Worm (Caenorhabditis elegans) whole organism, L2 larva: Measurements from ENCODE around the gene C10B5.1.
A peak's percentile ranks its signal among the peaks of the same experiment; 100 is the strongest.

ENCODE experiments used
- F13H6.1 ChIP-seq: sonication (generic microtip); optimal IDR thresholded peaks from 2 replicates; lab custom pipeline; 2016; ENCODE audit warnings: missing genetic modification characterization, missing compliant biosample characterization
- Y55F3AM.14 ChIP-seq: fragments of 200-800 bp; sonication (Bioruptor generic); optimal IDR thresholded peaks from 2 replicates; lab custom pipeline; 2018; ENCODE audit warnings: mild to moderate bottlenecking, missing genetic modification characterization, missing compliant biosample characterization
- alr-1 ChIP-seq: fragments of 150-350 bp; optimal IDR thresholded peaks from 2 replicates; lab custom pipeline; 2014; ENCODE audit warnings: missing biosample characterization, missing genetic modification characterization
- aly-2 ChIP-seq: fragments of 150-350 bp; optimal IDR thresholded peaks from 2 replicates; lab custom pipeline; 2014; ENCODE audit warnings: missing biosample characterization, missing genetic modification characterization
- ceh-16 ChIP-seq: fragments of 150-350 bp; optimal IDR thresholded peaks from 2 replicates; lab custom pipeline; 2014; ENCODE audit warnings: missing biosample characterization, missing genetic modification characterization
- crh-2 ChIP-seq: sonication (generic microtip); optimal IDR thresholded peaks from 2 replicates; lab custom pipeline; 2017; ENCODE audit warnings: missing biosample characterization, missing genetic modification characterization
- egl-27 ChIP-seq: sonication (generic microtip); optimal IDR thresholded peaks from 3 replicates; lab custom pipeline; 2017; ENCODE audit warnings: missing biosample characterization, missing genetic modification reagents, missing genetic modification characterization
- elt-1 ChIP-seq: fragments of 150-350 bp; optimal IDR thresholded peaks from 2 replicates; lab custom pipeline; 2014; ENCODE audit warnings: missing biosample characterization, missing genetic modification characterization
- elt-3 ChIP-seq: sonication (generic microtip); optimal IDR thresholded peaks from 2 replicates; lab custom pipeline; 2017; ENCODE audit warnings: missing biosample characterization, missing genetic modification characterization
- lin-11 ChIP-seq: fragments of 150-350 bp; sonication (generic microtip); optimal IDR thresholded peaks from 2 replicates; lab custom pipeline; 2014; ENCODE audit warnings: missing biosample characterization, missing genetic modification characterization, inconsistent platforms, mixed read lengths
- lin-39 ChIP-seq: fragments of 150-350 bp; optimal IDR thresholded peaks from 2 replicates; lab custom pipeline; 2014; ENCODE audit warnings: missing biosample characterization, missing genetic modification reagents, missing genetic modification characterization
- lsy-2 ChIP-seq, 2 experiments: fragments of 150-350 bp in 1 of 2; sonication (generic microtip) in 1 of 2; optimal IDR thresholded peaks; 2 replicates each; lab custom pipeline; 2014 to 2017; ENCODE audit warnings: missing biosample characterization in 2 of 2, missing genetic modification characterization in 2 of 2
- mdl-1 ChIP-seq, 2 experiments: fragments of 150-350 bp in 1 of 2; sonication (generic microtip) in 1 of 2; optimal IDR thresholded peaks; 2 replicates each; lab custom pipeline; 2017; ENCODE audit warnings: missing biosample characterization in 2 of 2, missing genetic modification characterization in 2 of 2
- nhr-10 ChIP-seq: sonication (generic microtip); optimal IDR thresholded peaks from 2 replicates; lab custom pipeline; 2017; ENCODE audit warnings: missing biosample characterization, missing genetic modification characterization
- nhr-129 ChIP-seq: fragments of 150-350 bp; optimal IDR thresholded peaks from 2 replicates; lab custom pipeline; 2014; ENCODE audit warnings: missing biosample characterization, missing genetic modification characterization
- nhr-23 ChIP-seq: fragments of 150-350 bp; optimal IDR thresholded peaks from 2 replicates; lab custom pipeline; 2014; ENCODE audit warnings: missing biosample characterization, missing genetic modification reagents, missing genetic modification characterization
- nhr-25 ChIP-seq: fragments of 150-350 bp; sonication (generic microtip); optimal IDR thresholded peaks from 3 replicates; lab custom pipeline; 2014; ENCODE audit warnings: missing biosample characterization, missing genetic modification characterization
- nhr-6 ChIP-seq: fragments of 150-350 bp; optimal IDR thresholded peaks from 2 replicates; lab custom pipeline; 2014; ENCODE audit warnings: missing biosample characterization, missing genetic modification characterization
- sem-4 ChIP-seq: fragments of 150-350 bp; optimal IDR thresholded peaks from 2 replicates; lab custom pipeline; 2014; ENCODE audit warnings: missing biosample characterization, missing genetic modification reagents, missing genetic modification characterization
- sma-3 ChIP-seq: sonication (generic microtip); optimal IDR thresholded peaks from 2 replicates; lab custom pipeline; 2016; ENCODE audit warnings: missing genetic modification reagents, missing genetic modification characterization, missing compliant biosample characterization
- sma-9 ChIP-seq, 2 experiments: fragments of 150-350 bp in 1 of 2; sonication (generic microtip) in 1 of 2; optimal IDR thresholded peaks; 2 replicates each; lab custom pipeline; 2014 to 2016; ENCODE audit warnings: missing genetic modification characterization in 2 of 2, mild to moderate bottlenecking in 1 of 2, missing biosample characterization in 1 of 2, missing compliant biosample characterization in 1 of 2, missing genetic modification reagents in 1 of 2, moderate library complexity in 1 of 2
- unc-62 ChIP-seq: fragments of 150-350 bp; optimal IDR thresholded peaks from 2 replicates; lab custom pipeline; 2014; ENCODE audit warnings: missing biosample characterization, missing genetic modification reagents, missing genetic modification characterization
- zag-1 ChIP-seq: fragments of 150-350 bp; optimal IDR thresholded peaks from 2 replicates; lab custom pipeline; 2014; ENCODE audit warnings: missing biosample characterization, missing genetic modification characterization
- ztf-1 ChIP-seq: fragments of 200-800 bp; sonication (Bioruptor generic); conservative IDR thresholded peaks from 2 replicates; pipeline ENCODE4 v1.3.6; 2022; ENCODE audit warnings: missing genetic modification characterization, missing compliant biosample characterization
- ztf-4 ChIP-seq: fragments of 150-350 bp; optimal IDR thresholded peaks from 2 replicates; lab custom pipeline; 2014; ENCODE audit warnings: missing biosample characterization, missing genetic modification characterization

Gene C10B5.1

DNA sequence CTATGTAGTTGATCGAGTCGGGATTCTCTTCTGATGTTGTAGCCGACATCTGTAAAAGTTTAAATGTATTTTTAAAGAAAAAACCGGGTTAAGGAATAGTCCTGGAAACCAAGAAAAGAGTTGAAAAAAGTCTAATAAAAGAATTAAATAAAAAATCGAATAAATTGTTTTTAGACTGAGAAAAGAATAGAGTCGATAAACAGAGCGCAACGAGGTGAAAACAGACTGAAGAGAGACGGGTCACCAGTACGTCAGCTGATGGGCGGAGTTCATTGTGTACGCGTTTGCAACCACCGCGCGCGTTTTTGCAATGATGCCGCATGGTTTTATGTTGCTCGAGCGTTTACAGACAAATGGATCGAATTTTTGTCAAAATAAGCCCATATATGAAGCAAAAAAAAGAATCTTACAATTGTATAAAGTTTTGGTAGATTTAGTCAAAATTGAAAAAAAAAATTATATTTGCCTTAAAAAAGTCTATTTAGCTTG lies 50.3 kb downstream of the C10B5.1 start, which contains the start of gene atg-18 (continued):
- TF ChIP-seq sma-9 (GFP tag; optimal IDR thresholded peaks at IDR 0.05; lab: Kevin White, UChicago) (peak; percentile 56), sma-9 (tag; optimal IDR thresholded peaks at IDR 0.05; lab: Kevin White, UChicago) (no peak), mdl-1 (tag; optimal IDR thresholded peaks at IDR 0.05; lab: Kevin White, UChicago) (no peak), aly-2 (tag; lab: Kevin White, UChicago) (no peak), elt-3 (tag; lab: Kevin White, UChicago) (no peak), nhr-10 (no peak), Y55F3AM.14 (GFP tag; lab: Kevin White, UChicago) (no peak), nhr-25 (tag; lab: Kevin White, UChicago) (no peak), F13H6.1 (peak; percentile 70)

- TF ChIP-seq mdl-1 (tag; optimal IDR thresholded peaks at IDR 0.05; lab: Kevin White, UChicago), result no peak
- no peak for TF ChIP-seq nhr-6 (tag; lab: Kevin White, UChicago)
- no peak for TF ChIP-seq nhr-129
- no peak for TF ChIP-seq lin-39 (tag; lab: Kevin White, UChicago)
- TF ChIP-seq elt-3 (tag; lab: Kevin White, UChicago), result no peak
- no peak for TF ChIP-seq zag-1 (tag; lab: Kevin White, UChicago)
- no peak for TF ChIP-seq lin-11 (tag; lab: Kevin White, UChicago)
- no peak for TF ChIP-seq crh-2
- TF ChIP-seq elt-1 (tag; lab: Kevin White, UChicago), result no peak
- no peak for TF ChIP-seq sma-3 (GFP tag; lab: Kevin White, UChicago)
- TF ChIP-seq lsy-2 (tag; optimal IDR thresholded peaks at IDR 0.05; lab: Kevin White, UChicago), result no peak
- TF ChIP-seq ceh-16 (tag; lab: Kevin White, UChicago), result no peak
- TF ChIP-seq nhr-23, result no peak
- TF ChIP-seq alr-1 (tag; lab: Kevin White, UChicago), result no peak
- no peak for TF ChIP-seq egl-27 (tag; lab: Kevin White, UChicago)
- TF ChIP-seq unc-62 (GFP tag; lab: Kevin White, UChicago), result no peak
- no peak for TF ChIP-seq ztf-4
- TF ChIP-seq sem-4 (tag; lab: Kevin White, UChicago), result no peak
- TF ChIP-seq ztf-1 (GFP tag; lab: Robert Waterston, UW), result no peak
- TF ChIP-seq F13H6.1, result no peak
Measured at ce11 chrV:8632788-8633187, 51.7 kb downstream of the C10B5.1 start.
